Worm (Caenorhabditis elegans) whole organism, midembryonic: ENCODE data around the gene aqp-6.

ENCODE experiments used
- T22C8.4 ChIP-seq: fragments of 200-800 bp; sonication (Bioruptor generic); IDR thresholded peaks from 2 replicates; pipeline ENCODE4 v1.3.6; 2022; ENCODE audit warnings: missing genetic modification characterization, missing compliant biosample characterization
- cog-1 ChIP-seq: sonication (generic microtip); optimal IDR thresholded peaks from 2 replicates; lab custom pipeline; 2016; ENCODE audit warnings: missing genetic modification characterization, missing compliant biosample characterization
- flt-1 ChIP-seq: fragments of 200-800 bp; sonication (Bioruptor generic); IDR thresholded peaks from 2 replicates; pipeline ENCODE4 v1.3.6; 2022; ENCODE audit warnings: missing genetic modification characterization, missing compliant biosample characterization
- klf-2 ChIP-seq: fragments of 200-800 bp; sonication (Bioruptor generic); conservative IDR thresholded peaks from 2 replicates; pipeline ENCODE4 v1.3.6; 2022; ENCODE audit warnings: missing genetic modification reagents, missing genetic modification characterization, missing compliant biosample characterization
- med-1 ChIP-seq: sonication (generic microtip); optimal IDR thresholded peaks from 2 replicates; lab custom pipeline; 2017; ENCODE audit warnings: missing genetic modification characterization, mild to moderate bottlenecking, missing compliant biosample characterization, antibody characterized with exemption, missing genetic modification reagents; ENCODE audit not compliant: insufficient read depth
- ref-1 ChIP-seq: fragments of 200-800 bp; sonication (Bioruptor generic); conservative IDR thresholded peaks from 2 replicates; pipeline ENCODE4 v1.3.6; 2022; ENCODE audit warnings: missing genetic modification reagents, missing genetic modification characterization, missing compliant biosample characterization
- tab-1 ChIP-seq: fragments of 200-800 bp; sonication (Bioruptor generic); IDR thresholded peaks from 2 replicates; pipeline ENCODE4 v1.3.6; 2022; ENCODE audit warnings: missing genetic modification characterization, missing compliant biosample characterization
- ztf-23 ChIP-seq: fragments of 200-800 bp; sonication (Bioruptor generic); IDR thresholded peaks from 2 replicates; pipeline ENCODE4 v1.3.6; 2022; ENCODE audit warnings: missing genetic modification reagents, missing genetic modification characterization, missing compliant biosample characterization
- ztf-29 ChIP-seq: fragments of 200-800 bp; sonication (Bioruptor generic); IDR thresholded peaks from 2 replicates; pipeline ENCODE4 v1.3.6; 2022; ENCODE audit warnings: missing genetic modification reagents, missing genetic modification characterization, missing compliant biosample characterization

aqp-6 gene

ce11 chrV:10670817-10671216 lies 22.6 kb downstream of the aqp-6 start:
- no peak for TF ChIP-seq ref-1 (GFP tag; lab: Robert Waterston, UW)
- TF ChIP-seq med-1 (GFP tag; lab: Kevin White, UChicago): no peak
- no peak for TF ChIP-seq cog-1
- no peak for TF ChIP-seq ztf-29 (GFP tag; lab: Robert Waterston, UW)
- TF ChIP-seq ztf-23 (GFP tag; lab: Robert Waterston, UW): no peak
- no peak for TF ChIP-seq flt-1
- TF ChIP-seq tab-1: no peak
- TF ChIP-seq T22C8.4 (GFP tag; lab: Robert Waterston, UW): no peak
- TF ChIP-seq klf-2: no peak

- TF ChIP-seq T22C8.4 (GFP tag; lab: Robert Waterston, UW) (no peak), ztf-29 (GFP tag; lab: Robert Waterston, UW) (no peak), cog-1 (no peak), ref-1 (GFP tag; lab: Robert Waterston, UW) (no peak), ztf-23 (GFP tag; lab: Robert Waterston, UW) (no peak), med-1 (GFP tag; lab: Kevin White, UChicago) (no peak), tab-1 (no peak), klf-2 (no peak), flt-1 (no peak)
Observed at ce11 chrV:10671618-10672017, 23.4 kb downstream of the aqp-6 start, which contains the start of gene ceh-22. ceh-22 (plus strand) TSS chrV:10671918.

ce11 chrV:10672601-10673000 lies 24.4 kb downstream of the aqp-6 start:
- TF ChIP-seq ztf-29 (GFP tag; lab: Robert Waterston, UW): no peak
- no peak for TF ChIP-seq tab-1
- TF ChIP-seq med-1 (GFP tag; lab: Kevin White, UChicago): no peak
- no peak for TF ChIP-seq cog-1
- TF ChIP-seq flt-1: no peak
- no peak for TF ChIP-seq T22C8.4 (GFP tag; lab: Robert Waterston, UW)
- TF ChIP-seq ztf-23 (GFP tag; lab: Robert Waterston, UW): no peak
- TF ChIP-seq ref-1 (GFP tag; lab: Robert Waterston, UW): no peak
- TF ChIP-seq klf-2: no peak

ce11 chrV:10675978-10676377 lies 27.7 kb downstream of the aqp-6 start:
- TF ChIP-seq med-1 (GFP tag; lab: Kevin White, UChicago): no peak
- TF ChIP-seq ref-1 (GFP tag; lab: Robert Waterston, UW): no peak
- no peak for TF ChIP-seq ztf-23 (GFP tag; lab: Robert Waterston, UW)
- no peak for TF ChIP-seq klf-2
- no peak for TF ChIP-seq cog-1
- no peak for TF ChIP-seq tab-1

ce11 chrV:10677459-10677858 lies 29.2 kb downstream of the aqp-6 start:
- TF ChIP-seq med-1 (GFP tag; lab: Kevin White, UChicago) (no peak), ztf-23 (GFP tag; lab: Robert Waterston, UW) (no peak), ref-1 (GFP tag; lab: Robert Waterston, UW) (no peak), T22C8.4 (GFP tag; lab: Robert Waterston, UW) (no peak), ztf-29 (GFP tag; lab: Robert Waterston, UW) (no peak), klf-2 (no peak), tab-1 (no peak), cog-1 (no peak), flt-1 (no peak)

ce11 chrV:10679080-10679479 lies 30.8 kb downstream of the aqp-6 start:
- TF ChIP-seq ztf-29 (GFP tag; lab: Robert Waterston, UW): no peak
- TF ChIP-seq ref-1 (GFP tag; lab: Robert Waterston, UW): no peak
- no peak for TF ChIP-seq cog-1
- TF ChIP-seq med-1 (GFP tag; lab: Kevin White, UChicago): no peak
- no peak for TF ChIP-seq klf-2
- TF ChIP-seq flt-1: no peak
- TF ChIP-seq ztf-23 (GFP tag; lab: Robert Waterston, UW): no peak
- TF ChIP-seq T22C8.4 (GFP tag; lab: Robert Waterston, UW): no peak
- TF ChIP-seq tab-1: no peak

ce11 chrV:10679990-10680602 lies 31.9 kb downstream of the aqp-6 start:
- TF ChIP-seq med-1 (GFP tag; lab: Kevin White, UChicago) (no peak), klf-2 (no peak), ztf-23 (GFP tag; lab: Robert Waterston, UW) (no peak)

ce11 chrV:10681117-10681959 lies 33.1 kb downstream of the aqp-6 start:
- TF ChIP-seq ztf-29 (GFP tag; lab: Robert Waterston, UW) (no peak), flt-1 (peak; percentile 4; the same call in 1 of the 2 replicates), cog-1 (no peak), ztf-23 (GFP tag; lab: Robert Waterston, UW) (0 out of 2 replicates have a peak, but pooled peaks have one; percentile 50), klf-2 (no peak), ref-1 (GFP tag; lab: Robert Waterston, UW) (peak; percentile 42; the same call in 1 of the 2 replicates), tab-1 (no peak), T22C8.4 (GFP tag; lab: Robert Waterston, UW) (peak; percentile 69; the same call in 1 of the 2 replicates), med-1 (GFP tag; lab: Kevin White, UChicago) (no peak)

- TF ChIP-seq ztf-23 (GFP tag; lab: Robert Waterston, UW) (no peak), ztf-29 (GFP tag; lab: Robert Waterston, UW) (no peak), cog-1 (no peak), ref-1 (GFP tag; lab: Robert Waterston, UW) (no peak), klf-2 (no peak), T22C8.4 (GFP tag; lab: Robert Waterston, UW) (no peak), med-1 (GFP tag; lab: Kevin White, UChicago) (no peak), flt-1 (no peak), tab-1 (no peak)
Observed at ce11 chrV:10682122-10682521, 33.9 kb downstream of the aqp-6 start, which contains the start of gene gsp-1. gsp-1 (plus strand) TSS chrV:10682422.
